Fruit fly (Drosophila melanogaster): ENCODE measurements around the gene CG33303.

DNA sequence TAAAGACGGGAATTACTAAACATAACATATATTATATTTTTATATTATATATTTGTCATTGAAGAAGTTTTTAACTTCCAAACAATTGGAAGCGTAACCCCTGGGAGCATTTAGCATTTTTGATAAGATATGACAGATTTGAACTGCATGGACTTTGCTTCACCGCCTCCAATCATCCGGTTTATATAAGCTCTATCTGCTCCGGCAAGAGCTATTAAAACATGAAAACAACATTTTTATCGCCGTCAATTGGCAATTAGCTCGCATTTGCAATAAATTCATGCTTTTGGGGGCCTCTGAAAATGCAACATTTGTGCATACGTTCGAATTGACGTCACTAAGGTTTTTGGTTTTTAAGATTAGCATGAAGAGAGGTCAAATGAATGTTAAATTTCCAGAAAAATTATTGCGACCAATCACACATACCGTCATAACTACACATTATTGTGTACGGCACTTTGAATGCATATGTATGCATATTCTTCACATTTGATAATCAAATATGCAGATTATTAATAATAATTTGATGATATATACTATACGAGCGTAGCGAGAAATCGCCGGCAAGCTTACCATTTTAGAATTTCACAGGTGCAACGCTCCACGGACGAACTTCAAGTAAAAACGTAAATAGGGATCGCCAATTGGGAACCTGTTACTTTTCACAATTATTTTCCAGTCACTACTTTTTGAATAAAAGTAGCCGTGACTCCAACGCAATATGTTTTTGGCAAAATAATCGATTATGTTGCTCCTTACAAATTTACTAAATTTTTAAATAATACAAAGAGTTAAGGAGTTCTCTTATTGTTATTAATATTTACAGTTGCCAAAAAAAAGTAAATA lies 20.3 kb upstream of the CG33303 start, which contains the start of gene Mdh1:
- no peak for TF ChIP-seq CG7045 (GFP tag; optimal IDR thresholded peaks at IDR 0.05)
- TF ChIP-seq tj (GFP tag; optimal IDR thresholded peaks at IDR 0.05) = no peak
- TF ChIP-seq Hr96 (GFP tag; optimal IDR thresholded peaks at IDR 0.05) = no peak
- TF ChIP-seq toe (GFP tag; optimal IDR thresholded peaks at IDR 0.05) = no peak
- TF ChIP-seq CG11617 (GFP tag; optimal IDR thresholded peaks at IDR 0.05) = peak; percentile 5
- no peak for TF ChIP-seq CG14711 (tag; optimal IDR thresholded peaks at IDR 0.05)
- peak; percentile 19 for TF ChIP-seq CG12768 (GFP tag; optimal IDR thresholded peaks at IDR 0.05)
- peak; percentile 28 for TF ChIP-seq Mnt (GFP tag; optimal IDR thresholded peaks at IDR 0.05)
- no peak for TF ChIP-seq CG1620 (GFP tag; optimal IDR thresholded peaks at IDR 0.05)
- TF ChIP-seq CG5204 (GFP tag; optimal IDR thresholded peaks at IDR 0.05) = no peak
- no peak for TF ChIP-seq ovo (GFP tag; optimal IDR thresholded peaks at IDR 0.05)
- TF ChIP-seq kay (GFP tag; ENCODE audit: borderline replicate concordance) = peak; percentile 79
- no peak for TF ChIP-seq pad (GFP tag; optimal IDR thresholded peaks at IDR 0.05)
- TF ChIP-seq cnc (optimal IDR thresholded peaks at IDR 0.05) = no peak

Measured in whole organism, adult.